Fruit fly (Drosophila melanogaster): Measurements from ENCODE around the gene CG44001.

dm6 chr2L:5050825-5051224 is 7.8 kb downstream of the CG44001 start, which contains the start of gene CG9121:
- no peak for TF ChIP-seq CG6276 (GFP tag; optimal IDR thresholded peaks at IDR 0.05)
- no peak for TF ChIP-seq Sox15 (GFP tag; optimal IDR thresholded peaks at IDR 0.05)
- no peak for TF ChIP-seq fd59A (GFP tag; optimal IDR thresholded peaks at IDR 0.05)
- no peak for TF ChIP-seq CG10669 (GFP tag; optimal IDR thresholded peaks at IDR 0.05)
- TF ChIP-seq CG11294 (GFP tag; IDR thresholded peaks at IDR 0.05) = no peak
- no peak for TF ChIP-seq Lpt (GFP tag; optimal IDR thresholded peaks at IDR 0.05)
- TF ChIP-seq CG16779 (tag; optimal IDR thresholded peaks at IDR 0.05) = no peak
- no peak for TF ChIP-seq CG34406 (GFP tag; optimal IDR thresholded peaks at IDR 0.05)
- TF ChIP-seq Smox (GFP tag; optimal IDR thresholded peaks at IDR 0.05) = no peak
- TF ChIP-seq fd85E (GFP tag; optimal IDR thresholded peaks at IDR 0.05) = no peak
- TF ChIP-seq cyc (GFP tag; optimal IDR thresholded peaks at IDR 0.05) = no peak
- no peak for TF ChIP-seq CG1621 (tag; optimal IDR thresholded peaks at IDR 0.05)
- no peak for TF ChIP-seq fkh (GFP tag; optimal IDR thresholded peaks at IDR 0.05)
- peak; percentile 8 for TF ChIP-seq Eip78C (GFP tag)

Measured in whole organism, prepupa.